Fruit fly (Drosophila melanogaster) whole organism, embryonic: ENCODE data around the gene fusl.

Source experiments
- Bdp1 ChIP-seq: fragments of 200-800 bp; sonication (Bioruptor generic); optimal IDR thresholded peaks from 3 replicates; lab custom pipeline; 2016; ENCODE audit warnings: missing biosample characterization, missing genetic modification characterization
- Bteb2 ChIP-seq: fragments of 200-800 bp; sonication (Bioruptor generic); optimal IDR thresholded peaks from 2 replicates; lab custom pipeline; 2016; ENCODE audit warnings: missing biosample characterization, missing genetic modification characterization
- CG1024 ChIP-seq: fragments of 200-800 bp; sonication (Bioruptor generic); IDR thresholded peaks from 2 replicates; pipeline ENCODE4 v1.3.6; 2022; ENCODE audit warnings: missing biosample characterization, missing genetic modification characterization
- CG10979 ChIP-seq: fragments of 200-800 bp; sonication (Bioruptor generic); optimal IDR thresholded peaks from 2 replicates; lab custom pipeline; 2018; ENCODE audit warnings: missing biosample characterization, mild to moderate bottlenecking, missing genetic modification characterization, moderate library complexity
- CG11398 ChIP-seq: fragments of 200-800 bp; sonication (Bioruptor generic); optimal IDR thresholded peaks from 2 replicates; lab custom pipeline; 2016; ENCODE audit warnings: missing biosample characterization, missing genetic modification characterization
- CG14014 ChIP-seq: fragments of 200-800 bp; sonication (Bioruptor generic); IDR thresholded peaks from 2 replicates; pipeline ENCODE4 v1.3.6; 2022; ENCODE audit warnings: missing biosample characterization, missing genetic modification characterization
- CG15696 ChIP-seq: fragments of 200-800 bp; sonication (Bioruptor generic); optimal IDR thresholded peaks from 2 replicates; lab custom pipeline; 2019; ENCODE audit warnings: missing biosample characterization, mild to moderate bottlenecking, missing genetic modification characterization, moderate library complexity
- CG18262 ChIP-seq: fragments of 200-800 bp; optimal IDR thresholded peaks from 3 replicates; lab custom pipeline; 2019; ENCODE audit warnings: missing biosample characterization, mild to moderate bottlenecking, missing genetic modification characterization, moderate library complexity
- CG2712 ChIP-seq: fragments of 200-800 bp; optimal IDR thresholded peaks from 3 replicates; lab custom pipeline; 2019; ENCODE audit warnings: missing biosample characterization, mild to moderate bottlenecking, missing genetic modification characterization, moderate library complexity
- CG34376 ChIP-seq: fragments of 200-800 bp; sonication (Bioruptor generic); optimal IDR thresholded peaks from 2 replicates; lab custom pipeline; 2018; ENCODE audit warnings: missing biosample characterization, mild to moderate bottlenecking, missing genetic modification characterization
- CG4617 ChIP-seq: fragments of 200-800 bp; sonication (Bioruptor generic); optimal IDR thresholded peaks from 3 replicates; lab custom pipeline; 2016; ENCODE audit warnings: missing biosample characterization, missing genetic modification characterization, borderline replicate concordance
- CG5245 ChIP-seq: fragments of 200-800 bp; sonication (Bioruptor generic); optimal IDR thresholded peaks from 3 replicates; lab custom pipeline; 2016; ENCODE audit warnings: missing biosample characterization, missing genetic modification characterization
- CG6654 ChIP-seq: fragments of 200-800 bp; sonication (Bioruptor generic); optimal IDR thresholded peaks from 2 replicates; lab custom pipeline; 2017; ENCODE audit warnings: missing biosample characterization, mild to moderate bottlenecking, missing genetic modification characterization
- CG7271 ChIP-seq: fragments of 200-800 bp; sonication (Bioruptor generic); optimal IDR thresholded peaks from 2 replicates; lab custom pipeline; 2018; ENCODE audit warnings: missing biosample characterization, mild to moderate bottlenecking, missing genetic modification characterization, moderate library complexity
- CG7928 ChIP-seq: fragments of 200-800 bp; sonication (Bioruptor generic); optimal IDR thresholded peaks from 2 replicates; lab custom pipeline; 2017; ENCODE audit warnings: missing biosample characterization, mild to moderate bottlenecking, missing genetic modification characterization
- CG8281 ChIP-seq: fragments of 200-800 bp; sonication (Bioruptor generic); optimal IDR thresholded peaks from 2 replicates; lab custom pipeline; 2018; ENCODE audit warnings: missing biosample characterization, mild to moderate bottlenecking, missing genetic modification characterization, moderate library complexity
- CG9932 ChIP-seq: fragments of 200-800 bp; sonication (Bioruptor generic); IDR thresholded peaks from 2 replicates; pipeline ENCODE4 v1.3.6; 2022; ENCODE audit warnings: missing biosample characterization, missing genetic modification characterization
- CTCF ChIP-seq: fragments of 200-800 bp; sonication (Bioruptor generic); optimal IDR thresholded peaks from 2 replicates; lab custom pipeline; 2017; ENCODE audit warnings: missing biosample characterization, mild to moderate bottlenecking, missing genetic modification characterization, moderate library complexity
- Dref ChIP-seq: fragments of 200-800 bp; sonication (Bioruptor generic); IDR thresholded peaks from 2 replicates; pipeline ENCODE4 v1.3.6; 2022; ENCODE audit warnings: missing biosample characterization, missing genetic modification characterization
- Drgx ChIP-seq: fragments of 200-800 bp; sonication (Bioruptor generic); IDR thresholded peaks from 2 replicates; pipeline ENCODE4 v1.3.6; 2022; ENCODE audit warnings: missing biosample characterization, missing genetic modification characterization
- Fer3 ChIP-seq: fragments of 200-800 bp; sonication (Bioruptor generic); optimal IDR thresholded peaks from 2 replicates; lab custom pipeline; 2018; ENCODE audit warnings: missing biosample characterization, mild to moderate bottlenecking, missing genetic modification characterization, moderate library complexity
- MBD-R2 ChIP-seq: fragments of 200-800 bp; sonication (Bioruptor generic); IDR thresholded peaks from 2 replicates; pipeline ENCODE4 v1.3.6; 2022; ENCODE audit warnings: missing biosample characterization, missing genetic modification characterization
- MESR4 ChIP-seq: fragments of 200-800 bp; sonication (Bioruptor generic); optimal IDR thresholded peaks from 2 replicates; lab custom pipeline; 2018; ENCODE audit warnings: missing biosample characterization, mild to moderate bottlenecking, missing genetic modification characterization, moderate library complexity
- Max ChIP-seq: fragments of 200-800 bp; sonication (Bioruptor generic); optimal IDR thresholded peaks from 2 replicates; lab custom pipeline; 2016; ENCODE audit warnings: missing biosample characterization, mild to moderate bottlenecking, missing genetic modification characterization
- Med ChIP-seq: fragments of 200-800 bp; sonication (Bioruptor generic); peaks from one replicate; lab custom pipeline; 2016; ENCODE audit warnings: missing biosample characterization, missing genetic modification characterization, mild to moderate bottlenecking, inconsistent platforms, moderate library complexity
- Pdp1 ChIP-seq, 2 experiments: fragments of 200-800 bp; sonication (Bioruptor generic); optimal IDR thresholded peaks; 3 replicates each; lab custom pipeline; 2016; ENCODE audit warnings: missing biosample characterization in 2 of 2, missing genetic modification characterization in 2 of 2, mild to moderate bottlenecking in 1 of 2, moderate library complexity in 1 of 2
- Rfx ChIP-seq: fragments of 200-800 bp; sonication (Bioruptor generic); IDR thresholded peaks from 2 replicates; pipeline ENCODE4 v1.3.6; 2022; ENCODE audit warnings: missing biosample characterization, missing genetic modification characterization
- Scr ChIP-seq: fragments of 200-800 bp; sonication (Bioruptor generic); IDR thresholded peaks from 2 replicates; pipeline ENCODE4 v1.3.6; 2022; ENCODE audit warnings: missing biosample characterization, missing genetic modification characterization; ENCODE audit not compliant: partially characterized antibody
- Side ChIP-seq: fragments of 200-800 bp; sonication (Bioruptor generic); optimal IDR thresholded peaks from 2 replicates; lab custom pipeline; 2016; ENCODE audit warnings: missing biosample characterization, missing genetic modification characterization
- Sry-δ ChIP-seq: fragments of 200-800 bp; sonication (Bioruptor generic); optimal IDR thresholded peaks from 2 replicates; lab custom pipeline; 2016; ENCODE audit warnings: missing biosample characterization, missing genetic modification characterization
- YL-1 ChIP-seq: fragments of 200-800 bp; sonication (Bioruptor generic); optimal IDR thresholded peaks from 3 replicates; lab custom pipeline; 2017; ENCODE audit warnings: missing biosample characterization, mild to moderate bottlenecking, missing genetic modification characterization
- aop ChIP-seq: fragments of 200-800 bp; sonication (Bioruptor generic); IDR thresholded peaks from 2 replicates; pipeline ENCODE4 v1.3.6; 2022; ENCODE audit warnings: missing biosample characterization, missing genetic modification characterization
- bsh ChIP-seq, 2 experiments: fragments of 200-800 bp; sonication (Bioruptor generic); optimal IDR thresholded peaks; 2 replicates each; lab custom pipeline; 2017 to 2018; ENCODE audit warnings: mild to moderate bottlenecking in 2 of 2, missing biosample characterization in 2 of 2, missing genetic modification characterization in 2 of 2, moderate library complexity in 1 of 2
- croc ChIP-seq: fragments of 200-800 bp; sonication (Bioruptor generic); conservative IDR thresholded peaks from 3 replicates; pipeline ENCODE4 v1.3.6; 2022; ENCODE audit warnings: missing biosample characterization, missing genetic modification characterization
- fu2 ChIP-seq: fragments of 200-800 bp; sonication (Bioruptor generic); optimal IDR thresholded peaks from 2 replicates; lab custom pipeline; 2016; ENCODE audit warnings: missing biosample characterization, missing genetic modification characterization
- gce ChIP-seq: fragments of 200-800 bp; sonication (Bioruptor generic); IDR thresholded peaks from 3 replicates; pipeline ENCODE4 v1.3.6; 2022; ENCODE audit warnings: missing biosample characterization, missing genetic modification characterization
- grau ChIP-seq: fragments of 200-800 bp; optimal IDR thresholded peaks from 3 replicates; lab custom pipeline; 2019; ENCODE audit warnings: missing biosample characterization, mild to moderate bottlenecking, missing genetic modification characterization, moderate library complexity
- pzg ChIP-seq: fragments of 200-800 bp; sonication (Bioruptor generic); optimal IDR thresholded peaks from 3 replicates; lab custom pipeline; 2018; ENCODE audit warnings: missing biosample characterization, mild to moderate bottlenecking, missing genetic modification characterization, moderate library complexity
- sd ChIP-seq: fragments of 200-800 bp; sonication (Bioruptor generic); optimal IDR thresholded peaks from 3 replicates; lab custom pipeline; 2018; ENCODE audit warnings: missing biosample characterization, mild to moderate bottlenecking, missing genetic modification characterization, moderate library complexity
- sim ChIP-seq: fragments of 200-800 bp; sonication (Bioruptor generic); IDR thresholded peaks from 2 replicates; pipeline ENCODE4 v1.3.6; 2022; ENCODE audit warnings: missing biosample characterization, missing genetic modification characterization
- sna ChIP-seq: fragments of 200-800 bp; sonication (Bioruptor generic); IDR thresholded peaks from 2 replicates; pipeline ENCODE4 v1.3.6; 2022; ENCODE audit warnings: missing biosample characterization, missing genetic modification characterization; ENCODE audit not compliant: partially characterized antibody
- sob ChIP-seq: fragments of 200-800 bp; sonication (Bioruptor generic); IDR thresholded peaks from 2 replicates; pipeline ENCODE4 v1.3.6; 2022; ENCODE audit warnings: missing biosample characterization, missing genetic modification characterization
- tgo ChIP-seq: fragments of 200-800 bp; sonication (Bioruptor generic); IDR thresholded peaks from 3 replicates; pipeline ENCODE4 v1.3.6; 2022; ENCODE audit warnings: missing biosample characterization, missing genetic modification characterization
- trh ChIP-seq: fragments of 200-800 bp; sonication (Bioruptor generic); optimal IDR thresholded peaks from 2 replicates; lab custom pipeline; 2016; ENCODE audit warnings: missing biosample characterization, missing genetic modification characterization
- zen2 ChIP-seq: fragments of 200-800 bp; sonication (Bioruptor generic); IDR thresholded peaks from 3 replicates; pipeline ENCODE4 v1.3.6; 2022; ENCODE audit warnings: missing biosample characterization, missing genetic modification characterization; ENCODE audit not compliant: partially characterized antibody

The fusl gene

dm6 chr2L:5332574-5332973, 5.3 kb downstream of the fusl start:
- TF ChIP-seq Bdp1 (GFP tag; lab: Kevin White, UChicago) = no peak
- 0 out of 2 replicates have a peak, but pooled peaks have one; percentile 10 for TF ChIP-seq Drgx (GFP tag; lab: Robert Waterston, UW)
- peak in 1 of 2 experiments; percentile 68 for TF ChIP-seq Pdp1 (GFP tag; optimal IDR thresholded peaks at IDR 0.05; lab: Kevin White, UChicago)
- TF ChIP-seq Rfx = 0 out of 2 replicates have a peak, but pooled peaks have one; percentile 9
- TF ChIP-seq, all 482 proteins: peak for 3

- TF ChIP-seq CG14014 (GFP tag; lab: Robert Waterston, UW) (no peak), Bteb2 (GFP tag; lab: Kevin White, UChicago) (no peak), sim (GFP tag; lab: Robert Waterston, UW) (no peak), trh (no peak), CG2712 (tag; lab: Kevin White, UChicago) (no peak), Med (GFP tag; lab: Kevin White, UChicago) (no peak), fu2 (GFP tag; lab: Kevin White, UChicago) (no peak), CG6654 (GFP tag; lab: Kevin White, UChicago) (no peak), CG11398 (GFP tag; lab: Kevin White, UChicago) (no peak), CG15696 (tag; lab: Kevin White, UChicago) (no peak), CG1024 (no peak), bsh (GFP tag; optimal IDR thresholded peaks at IDR 0.05; lab: Kevin White, UChicago) (no peak), Side (GFP tag; lab: Kevin White, UChicago) (no peak), sd (tag; lab: Kevin White, UChicago) (no peak), Dref (GFP tag; lab: Robert Waterston, UW) (no peak), CG9932 (no peak)
Observed at dm6 chr2L:5329557-5329956, 8.3 kb downstream of the fusl start, which contains the start of gene TotM. Gene TotM (plus strand): TSS chr2L:5329857.

dm6 chr2L:5328829-5329499, 8.9 kb downstream of the fusl start, which contains the start of gene CG14022:
Gene CG14022 (minus strand): TSS chr2L:5328879.
- TF ChIP-seq CG10979 (tag; lab: Kevin White, UChicago) (peak; percentile 85), Max (GFP tag; lab: Kevin White, UChicago) (no peak), tgo (GFP tag; lab: Robert Waterston, UW) (no peak), CG18262 (no peak), CG7928 (GFP tag; lab: Kevin White, UChicago) (no peak), CG7271 (tag; lab: Kevin White, UChicago) (no peak), CG8281 (tag; lab: Kevin White, UChicago) (no peak), CG34376 (GFP tag; lab: Kevin White, UChicago) (no peak), aop (GFP tag; lab: Robert Waterston, UW) (no peak), croc (no peak), CTCF (GFP tag; lab: Kevin White, UChicago) (peak; percentile 82), sob (GFP tag; lab: Robert Waterston, UW) (no peak)

- TF ChIP-seq MESR4 (GFP tag; lab: Kevin White, UChicago) (peak; percentile 84), CG4617 (peak; percentile 10), CG7271 (tag; lab: Kevin White, UChicago) (no peak), CG18262 (no peak), CG5245 (GFP tag; lab: Kevin White, UChicago) (no peak), Pdp1 (GFP tag; optimal IDR thresholded peaks at IDR 0.05; lab: Kevin White, UChicago) (peak in 1 of 2 experiments; percentile 98), YL-1 (peak; percentile 46), sna (GFP tag; lab: Robert Waterston, UW) (0 out of 2 replicates have a peak, but pooled peaks have one; percentile 0), gce (0 out of 3 replicates have a peak, but pooled peaks have one; percentile 30), zen2 (GFP tag; lab: Robert Waterston, UW) (0 out of 3 replicates have a peak, but pooled peaks have one; percentile 0), Sry-δ (GFP tag; lab: Kevin White, UChicago) (peak; percentile 33), MBD-R2 (GFP tag; lab: Robert Waterston, UW) (0 out of 2 replicates have a peak, but pooled peaks have one; percentile 26), Fer3 (tag; lab: Kevin White, UChicago) (no peak), grau (tag; lab: Kevin White, UChicago) (no peak), pzg (GFP tag; lab: Kevin White, UChicago) (peak; percentile 24), Scr (GFP tag; lab: Robert Waterston, UW) (0 out of 2 replicates have a peak, but pooled peaks have one; percentile 22)
Observed at dm6 chr2L:5327266-5327621, 10.6 kb downstream of the fusl start.
